Fruit fly (Drosophila melanogaster): ENCODE measurements around the gene ND-23.

The ND-23 gene

DNA sequence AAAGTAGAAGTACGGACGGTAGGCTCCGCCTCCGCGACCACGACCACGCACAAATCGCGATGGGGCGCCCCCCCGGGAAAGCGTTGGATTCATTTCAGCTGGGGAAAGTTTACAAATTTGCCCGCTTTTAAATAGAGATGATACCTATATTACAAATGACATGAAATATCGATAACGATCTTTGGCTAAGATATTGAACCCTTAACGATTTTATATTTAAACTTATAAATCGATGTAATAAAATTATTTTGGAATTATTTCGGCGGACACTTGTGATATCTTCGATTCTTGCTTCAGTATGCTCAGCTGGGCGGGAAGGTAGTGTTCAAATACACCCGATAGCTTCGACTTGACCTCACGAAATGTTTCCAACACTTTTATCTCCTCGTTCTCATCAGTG, 4.4 kb downstream of the ND-23 start, which contains the start of gene rec:
rec (minus strand) TSS at position 108 of the 400 bp plus-strand sequence.
- no peak for TF ChIP-seq insv (optimal IDR thresholded peaks at IDR 0.05)

DNA sequence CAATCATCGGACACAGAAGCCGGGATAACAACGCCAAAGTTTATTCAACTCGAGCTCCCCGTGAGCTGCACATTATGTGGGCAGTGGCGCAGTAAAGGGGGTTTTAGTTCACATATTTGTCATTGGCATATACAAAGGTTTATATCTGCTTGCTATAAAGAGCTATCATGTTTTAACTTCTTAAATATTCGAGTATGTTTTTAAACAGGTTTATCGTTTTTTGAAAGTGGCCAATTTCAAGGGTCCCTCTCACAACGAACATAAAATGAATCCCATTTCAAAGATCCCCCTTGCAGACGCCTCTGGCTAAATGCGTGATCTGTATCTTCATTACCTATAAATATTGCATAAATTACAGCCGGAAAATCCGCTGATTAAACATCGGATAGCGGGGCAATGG, 9.4 kb downstream of the ND-23 start:
- TF ChIP-seq ttk (optimal IDR thresholded peaks at IDR 0.05) (no peak), h (optimal IDR thresholded peaks at IDR 0.05) (no peak), psq (optimal IDR thresholded peaks at IDR 0.05) (no peak), Myc (optimal IDR thresholded peaks at IDR 0.05) (no peak), insv (optimal IDR thresholded peaks at IDR 0.05) (no peak), Sin3A (optimal IDR thresholded peaks at IDR 0.05) (no peak)

DNA sequence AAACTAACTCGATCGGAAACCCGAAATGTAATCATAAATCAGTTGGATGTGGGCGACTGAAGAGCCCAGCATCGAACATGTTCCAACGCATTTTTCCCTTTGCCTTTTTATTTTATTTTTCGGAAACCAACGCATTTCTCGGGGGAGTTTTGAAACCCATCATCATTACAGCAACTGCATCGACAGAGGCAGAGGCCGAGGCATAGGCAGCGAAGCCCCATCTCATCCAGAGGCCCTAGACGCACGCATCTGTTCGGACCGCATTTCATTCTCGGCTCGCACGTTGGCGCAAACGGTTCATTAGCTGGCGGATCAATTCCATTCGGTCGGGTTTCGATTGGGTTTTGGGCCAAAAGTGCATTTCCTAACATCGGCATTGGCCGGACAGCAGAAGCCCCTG, 11.4 kb downstream of the ND-23 start, which contains the start of gene CG4576:
CG4576 (plus strand) TSS at position 227 of the 400 bp plus-strand sequence.
- TF ChIP-seq Myc (optimal IDR thresholded peaks at IDR 0.05) = no peak
- TF ChIP-seq insv (optimal IDR thresholded peaks at IDR 0.05) = no peak
- TF ChIP-seq psq (optimal IDR thresholded peaks at IDR 0.05) = no peak
- no peak for TF ChIP-seq ttk (optimal IDR thresholded peaks at IDR 0.05)

DNA sequence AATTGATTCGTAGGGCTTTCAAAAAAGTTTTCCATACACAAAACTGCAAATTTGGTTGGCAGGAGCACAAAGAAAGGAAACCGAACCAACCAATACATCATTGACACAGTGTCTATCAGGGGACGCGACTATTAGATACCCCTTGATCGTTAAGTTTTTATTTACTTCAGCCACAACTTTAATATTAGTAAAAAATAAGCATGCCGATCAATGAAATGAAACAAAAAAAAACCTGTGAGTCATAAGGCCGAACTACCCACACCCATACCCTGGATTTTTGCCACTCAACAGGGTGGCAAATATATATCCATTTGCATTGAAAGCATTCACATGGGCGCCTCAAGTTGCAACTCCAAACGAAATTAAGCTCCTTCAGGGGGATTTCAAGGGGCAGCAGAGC, 20.6 kb downstream of the ND-23 start:
- TF ChIP-seq ttk (optimal IDR thresholded peaks at IDR 0.05) (no peak), Sin3A (optimal IDR thresholded peaks at IDR 0.05) (no peak), Myc (optimal IDR thresholded peaks at IDR 0.05) (no peak), insv (optimal IDR thresholded peaks at IDR 0.05) (no peak), psq (optimal IDR thresholded peaks at IDR 0.05) (no peak), h (optimal IDR thresholded peaks at IDR 0.05) (no peak)

- TF ChIP-seq h (optimal IDR thresholded peaks at IDR 0.05) = no peak
- TF ChIP-seq Sin3A (optimal IDR thresholded peaks at IDR 0.05) = no peak
- TF ChIP-seq insv (optimal IDR thresholded peaks at IDR 0.05) = no peak
- no peak for TF ChIP-seq ttk (optimal IDR thresholded peaks at IDR 0.05)
- no peak for TF ChIP-seq psq (optimal IDR thresholded peaks at IDR 0.05)
- TF ChIP-seq Myc (optimal IDR thresholded peaks at IDR 0.05) = no peak
These were observed 22.8 kb downstream of the ND-23 start for dm6 chr3R:15814150-15814549.

DNA sequence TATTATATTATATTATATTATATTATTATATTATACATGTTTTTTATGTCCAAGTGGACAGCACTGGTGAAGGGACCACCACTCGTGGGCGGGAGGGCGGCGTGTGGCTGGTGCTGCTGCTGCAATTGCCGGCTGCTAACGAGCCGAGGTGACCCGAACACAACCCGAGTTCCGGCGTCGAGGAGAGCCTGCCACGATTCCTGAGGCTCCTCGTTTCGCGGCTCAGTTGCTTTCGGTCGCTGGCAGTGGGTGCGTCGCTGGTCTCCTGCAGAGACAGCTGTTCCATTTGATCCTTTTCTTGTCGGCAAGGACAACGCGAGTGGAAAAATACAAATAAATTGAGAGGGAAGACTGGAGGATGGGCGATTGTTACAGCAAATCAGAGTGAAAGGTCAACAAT, 26.5 kb downstream of the ND-23 start:
- TF ChIP-seq h (optimal IDR thresholded peaks at IDR 0.05) (no peak), Myc (optimal IDR thresholded peaks at IDR 0.05) (no peak), insv (optimal IDR thresholded peaks at IDR 0.05) (no peak), Sin3A (optimal IDR thresholded peaks at IDR 0.05) (no peak), psq (optimal IDR thresholded peaks at IDR 0.05) (no peak), ttk (optimal IDR thresholded peaks at IDR 0.05) (no peak)

- TF ChIP-seq ttk (optimal IDR thresholded peaks at IDR 0.05) = no peak
- TF ChIP-seq insv (optimal IDR thresholded peaks at IDR 0.05) = no peak
- TF ChIP-seq Myc (optimal IDR thresholded peaks at IDR 0.05) = no peak
- TF ChIP-seq Sin3A (optimal IDR thresholded peaks at IDR 0.05) = no peak
- no peak for TF ChIP-seq h (optimal IDR thresholded peaks at IDR 0.05)
- TF ChIP-seq psq (optimal IDR thresholded peaks at IDR 0.05) = no peak
These were observed 29.0 kb downstream of the ND-23 start for dm6 chr3R:15807877-15808381.

dm6 chr3R:15807306-15807705, 29.6 kb downstream of the ND-23 start:
- TF ChIP-seq Myc (optimal IDR thresholded peaks at IDR 0.05) (no peak), insv (optimal IDR thresholded peaks at IDR 0.05) (no peak), ttk (optimal IDR thresholded peaks at IDR 0.05) (no peak), psq (optimal IDR thresholded peaks at IDR 0.05) (no peak), Sin3A (optimal IDR thresholded peaks at IDR 0.05) (no peak), h (optimal IDR thresholded peaks at IDR 0.05) (no peak)

- TF ChIP-seq insv (optimal IDR thresholded peaks at IDR 0.05) = no peak
These were observed 30.6 kb downstream of the ND-23 start for dm6 chr3R:15806341-15806740.

dm6 chr3R:15804678-15805077, 32.2 kb downstream of the ND-23 start:
- no peak for TF ChIP-seq Myc (optimal IDR thresholded peaks at IDR 0.05)
- TF ChIP-seq insv (optimal IDR thresholded peaks at IDR 0.05) = no peak
- TF ChIP-seq Sin3A (optimal IDR thresholded peaks at IDR 0.05) = no peak
- TF ChIP-seq h (optimal IDR thresholded peaks at IDR 0.05) = no peak
- TF ChIP-seq psq (optimal IDR thresholded peaks at IDR 0.05) = no peak
- TF ChIP-seq ttk (optimal IDR thresholded peaks at IDR 0.05) = no peak

DNA sequence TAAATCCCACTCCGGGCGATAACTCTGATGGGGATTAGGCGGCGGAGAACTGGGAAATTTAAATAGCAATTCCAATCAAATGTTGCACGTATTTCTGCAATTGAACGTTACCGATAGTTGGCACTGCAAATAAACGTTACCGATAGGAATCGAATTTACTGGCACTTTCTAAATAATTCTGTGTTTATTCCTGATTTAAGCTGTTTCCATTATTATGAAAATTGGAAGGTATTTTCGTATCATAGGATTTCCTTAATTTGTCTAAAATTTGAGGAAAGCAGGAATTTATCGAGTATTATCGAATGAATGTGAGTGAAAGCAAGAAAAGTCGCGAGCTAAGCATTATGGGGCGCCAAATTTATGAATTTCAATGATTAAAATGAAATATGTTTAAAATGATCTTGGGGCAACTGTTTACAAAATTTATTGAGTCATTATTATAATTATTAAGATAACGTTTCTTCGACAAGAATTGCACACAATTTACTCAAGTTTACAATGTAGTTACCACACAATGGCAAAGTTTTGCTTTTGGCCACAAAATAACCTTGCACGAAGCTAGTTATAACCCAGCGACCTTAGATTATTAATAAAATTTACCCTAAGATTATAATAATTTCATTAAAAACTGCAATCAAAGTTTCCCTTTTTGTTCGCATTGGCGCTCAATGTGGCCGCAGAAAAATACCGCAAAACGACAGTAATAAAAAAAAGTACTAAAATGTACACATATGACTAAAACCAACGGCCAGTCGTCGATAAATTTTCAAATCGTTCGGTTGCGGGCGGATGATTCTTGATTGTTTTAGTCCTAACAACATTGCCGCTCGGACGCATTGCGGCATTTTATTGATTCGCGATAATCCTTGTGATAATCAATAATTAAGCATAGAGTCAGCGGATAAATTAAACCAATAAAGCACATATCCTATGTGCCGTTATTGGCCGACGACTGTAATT, 33.1 kb downstream of the ND-23 start, which contains the start of gene alpha-Man-IIb:
alpha-Man-IIb (plus strand) TSS at position 747 of the 960 bp plus-strand sequence.
- no peak for TF ChIP-seq Sin3A (optimal IDR thresholded peaks at IDR 0.05)
- TF ChIP-seq Myc (optimal IDR thresholded peaks at IDR 0.05) = no peak
- TF ChIP-seq insv (optimal IDR thresholded peaks at IDR 0.05) = no peak
- peak; percentile 74 for TF ChIP-seq psq (optimal IDR thresholded peaks at IDR 0.05)
- no peak for TF ChIP-seq h (optimal IDR thresholded peaks at IDR 0.05)
- no peak for TF ChIP-seq ttk (optimal IDR thresholded peaks at IDR 0.05)

DNA sequence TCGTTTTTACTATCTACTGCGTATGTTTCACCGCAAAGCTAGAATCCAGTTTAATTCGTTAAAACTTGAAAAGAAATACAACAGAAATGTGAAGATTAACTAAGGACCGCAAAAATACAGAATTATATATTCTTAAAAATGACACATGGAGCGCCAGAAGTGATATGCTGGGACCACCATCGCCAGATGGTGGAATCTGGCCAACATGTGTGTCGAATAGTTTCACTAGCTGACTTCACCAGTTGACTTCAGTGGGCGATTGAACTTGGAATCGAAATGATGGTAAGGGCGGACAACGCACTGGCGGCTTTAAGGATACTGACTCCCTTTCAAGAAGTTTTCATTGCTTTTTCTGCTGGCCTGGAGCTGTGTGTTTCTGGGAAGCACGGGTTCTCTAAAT, 34.9 kb downstream of the ND-23 start, which contains the start of gene CG9593:
CG9593 (plus strand) TSS at position 270 of the 400 bp plus-strand sequence.
- TF ChIP-seq ttk (optimal IDR thresholded peaks at IDR 0.05) = no peak
- no peak for TF ChIP-seq psq (optimal IDR thresholded peaks at IDR 0.05)
- TF ChIP-seq Myc (optimal IDR thresholded peaks at IDR 0.05) = no peak
- TF ChIP-seq h (optimal IDR thresholded peaks at IDR 0.05) = no peak
- TF ChIP-seq insv (optimal IDR thresholded peaks at IDR 0.05) = no peak
- no peak for TF ChIP-seq Sin3A (optimal IDR thresholded peaks at IDR 0.05)
